Worm (Caenorhabditis elegans) whole organism, late embryonic: ENCODE data around the gene T28F12.1.

Experiments used
- C08G9.2 ChIP-seq: sonication (generic microtip); optimal IDR thresholded peaks from 2 replicates; lab custom pipeline; 2016; ENCODE audit warnings: mild to moderate bottlenecking, missing genetic modification characterization, moderate library complexity, missing compliant biosample characterization
- F13H6.1 ChIP-seq: sonication (generic microtip); optimal IDR thresholded peaks from 2 replicates; lab custom pipeline; 2016; ENCODE audit warnings: missing genetic modification characterization, missing compliant biosample characterization
- K02D7.2 ChIP-seq: sonication (generic microtip); optimal IDR thresholded peaks from 2 replicates; lab custom pipeline; 2017; ENCODE audit warnings: mild to moderate bottlenecking, missing genetic modification characterization, missing compliant biosample characterization
- K09A11.1 ChIP-seq: sonication (generic microtip); optimal IDR thresholded peaks from 2 replicates; lab custom pipeline; 2017; ENCODE audit warnings: antibody characterized with exemption, mild to moderate bottlenecking, missing genetic modification characterization, missing compliant biosample characterization; ENCODE audit not compliant: insufficient read depth
- ahr-1 ChIP-seq: sonication (generic microtip); optimal IDR thresholded peaks from 2 replicates; lab custom pipeline; 2016; ENCODE audit warnings: missing genetic modification characterization, missing compliant biosample characterization
- ama-1 ChIP-seq: fragments of 150-350 bp; optimal IDR thresholded peaks from 2 replicates; lab custom pipeline; 2014
- ceh-18 ChIP-seq: sonication (generic microtip); optimal IDR thresholded peaks from 2 replicates; lab custom pipeline; 2016; ENCODE audit warnings: missing genetic modification characterization, missing compliant biosample characterization
- ceh-19 ChIP-seq: fragments of 200-800 bp; sonication (Bioruptor generic); optimal IDR thresholded peaks from 2 replicates; lab custom pipeline; 2018; ENCODE audit warnings: mild to moderate bottlenecking, missing genetic modification characterization, missing compliant biosample characterization
- ceh-24 ChIP-seq: sonication (generic microtip); optimal IDR thresholded peaks from 2 replicates; lab custom pipeline; 2016; ENCODE audit warnings: mild to moderate bottlenecking, missing genetic modification characterization, missing compliant biosample characterization
- ceh-30 ChIP-seq: fragments of 150-350 bp; optimal IDR thresholded peaks from 2 replicates; lab custom pipeline; 2014; ENCODE audit warnings: missing biosample characterization, missing genetic modification characterization
- ceh-31 ChIP-seq: sonication (generic microtip); optimal IDR thresholded peaks from 2 replicates; lab custom pipeline; 2016; ENCODE audit warnings: missing genetic modification characterization, missing compliant biosample characterization
- ceh-45 ChIP-seq: fragments of 200-800 bp; sonication (Bioruptor generic); IDR thresholded peaks from 2 replicates; pipeline ENCODE4 v1.3.6; 2022; ENCODE audit warnings: missing genetic modification reagents, missing genetic modification characterization, missing compliant biosample characterization
- ceh-6 ChIP-seq: fragments of 200-800 bp; sonication (Bioruptor generic); optimal IDR thresholded peaks from 2 replicates; lab custom pipeline; 2018; ENCODE audit warnings: mild to moderate bottlenecking, missing genetic modification characterization, missing compliant biosample characterization
- ceh-9 ChIP-seq: sonication (generic microtip); optimal IDR thresholded peaks from 2 replicates; lab custom pipeline; 2016; ENCODE audit warnings: mild to moderate bottlenecking, missing genetic modification characterization, inconsistent platforms, missing compliant biosample characterization
- dmd-4 ChIP-seq: sonication (generic microtip); optimal IDR thresholded peaks from 2 replicates; lab custom pipeline; 2016; ENCODE audit warnings: borderline replicate concordance, missing genetic modification characterization, missing compliant biosample characterization
- dve-1 ChIP-seq: sonication (generic microtip); optimal IDR thresholded peaks from 2 replicates; lab custom pipeline; 2017; ENCODE audit warnings: antibody characterized with exemption, mild to moderate bottlenecking, missing genetic modification characterization, missing compliant biosample characterization
- eyg-1 ChIP-seq: sonication (generic microtip); optimal IDR thresholded peaks from 2 replicates; lab custom pipeline; 2016; ENCODE audit warnings: missing genotype, missing genetic modification characterization, missing compliant biosample characterization
- fkh-6 ChIP-seq: sonication (generic microtip); optimal IDR thresholded peaks from 2 replicates; lab custom pipeline; 2016; ENCODE audit warnings: missing genetic modification characterization, missing compliant biosample characterization
- gmeb-2 ChIP-seq: sonication (generic microtip); optimal IDR thresholded peaks from 2 replicates; lab custom pipeline; 2016; ENCODE audit warnings: missing genetic modification characterization, inconsistent platforms, missing compliant biosample characterization
- hlh-13 ChIP-seq: fragments of 200-800 bp; sonication (Bioruptor generic); optimal IDR thresholded peaks from 2 replicates; lab custom pipeline; 2018; ENCODE audit warnings: mild to moderate bottlenecking, missing genetic modification characterization, missing compliant biosample characterization
- hlh-30 ChIP-seq: sonication (generic microtip); optimal IDR thresholded peaks from 2 replicates; lab custom pipeline; 2017; ENCODE audit warnings: antibody characterized with exemption, missing genetic modification characterization, missing compliant biosample characterization; ENCODE audit not compliant: insufficient read depth
- hlh-8 ChIP-seq: sonication (generic microtip); optimal IDR thresholded peaks from 2 replicates; lab custom pipeline; 2016; ENCODE audit warnings: missing genotype, missing genetic modification characterization, missing compliant biosample characterization
- mec-3 ChIP-seq: sonication (generic microtip); optimal IDR thresholded peaks from 2 replicates; lab custom pipeline; 2016; ENCODE audit warnings: borderline replicate concordance, missing genetic modification characterization, missing compliant biosample characterization
- nfya-1 ChIP-seq: sonication (generic microtip); optimal IDR thresholded peaks from 2 replicates; lab custom pipeline; 2017; ENCODE audit warnings: missing genetic modification characterization, mild to moderate bottlenecking, missing compliant biosample characterization, antibody characterized with exemption, moderate library complexity
- nhr-11 ChIP-seq: fragments of 150-350 bp; optimal IDR thresholded peaks from 2 replicates; lab custom pipeline; 2014; ENCODE audit warnings: missing biosample characterization, missing genetic modification characterization
- nhr-232 ChIP-seq: sonication (generic microtip); optimal IDR thresholded peaks from 2 replicates; lab custom pipeline; 2016; ENCODE audit warnings: missing genetic modification characterization, missing compliant biosample characterization
- pat-9 ChIP-seq: fragments of 200-800 bp; sonication (Bioruptor generic); optimal IDR thresholded peaks from 2 replicates; lab custom pipeline; 2018; ENCODE audit warnings: mild to moderate bottlenecking, missing genetic modification characterization, moderate library complexity, missing compliant biosample characterization
- pax-1 ChIP-seq: fragments of 150-350 bp; optimal IDR thresholded peaks from 2 replicates; lab custom pipeline; 2014; ENCODE audit warnings: missing biosample characterization, missing genetic modification characterization
- pha-2 ChIP-seq: sonication (generic microtip); optimal IDR thresholded peaks from 2 replicates; lab custom pipeline; 2017; ENCODE audit warnings: mild to moderate bottlenecking, missing genetic modification characterization, missing compliant biosample characterization
- pha-4 ChIP-seq: fragments of 150-350 bp; optimal IDR thresholded peaks from 2 replicates; lab custom pipeline; 2018; ENCODE audit warnings: missing biosample characterization, missing genetic modification reagents, missing genetic modification characterization
- pqm-1 ChIP-seq: sonication (generic microtip); optimal IDR thresholded peaks from 2 replicates; lab custom pipeline; 2016; ENCODE audit warnings: missing genetic modification characterization, missing compliant biosample characterization
- pros-1 ChIP-seq: fragments of 150-350 bp; optimal IDR thresholded peaks from 2 replicates; lab custom pipeline; 2014; ENCODE audit warnings: missing biosample characterization, missing genetic modification reagents, missing genetic modification characterization
- rnt-1 ChIP-seq: sonication (generic microtip); optimal IDR thresholded peaks from 2 replicates; lab custom pipeline; 2016; ENCODE audit warnings: missing genetic modification characterization, missing compliant biosample characterization
- sdc-2 ChIP-seq: sonication (generic microtip); optimal IDR thresholded peaks from 2 replicates; lab custom pipeline; 2016; ENCODE audit warnings: missing genotype, missing genetic modification characterization, missing compliant biosample characterization
- tbx-7 ChIP-seq: sonication (generic microtip); optimal IDR thresholded peaks from 2 replicates; lab custom pipeline; 2016; ENCODE audit warnings: missing genotype, missing genetic modification characterization, missing compliant biosample characterization
- ttx-3 ChIP-seq: sonication (generic microtip); optimal IDR thresholded peaks from 2 replicates; lab custom pipeline; 2016; ENCODE audit warnings: missing genetic modification reagents, missing genetic modification characterization, missing compliant biosample characterization
- unc-42 ChIP-seq: sonication (generic microtip); optimal IDR thresholded peaks from 2 replicates; lab custom pipeline; 2016; ENCODE audit warnings: missing genotype, missing genetic modification characterization, missing compliant biosample characterization
- unc-55 ChIP-seq: sonication (generic microtip); optimal IDR thresholded peaks from 2 replicates; lab custom pipeline; 2017; ENCODE audit warnings: missing biosample characterization, missing genetic modification reagents, missing genetic modification characterization
- unc-86 ChIP-seq: sonication (generic microtip); optimal IDR thresholded peaks from 2 replicates; lab custom pipeline; 2016; ENCODE audit warnings: missing genetic modification characterization, missing compliant biosample characterization
- zip-5 ChIP-seq: sonication (generic microtip); optimal IDR thresholded peaks from 2 replicates; lab custom pipeline; 2016; ENCODE audit warnings: missing genetic modification characterization, missing compliant biosample characterization
- ztf-16 ChIP-seq: sonication (generic microtip); optimal IDR thresholded peaks from 2 replicates; lab custom pipeline; 2017; ENCODE audit warnings: missing genetic modification characterization, missing compliant biosample characterization

The T28F12.1 gene

ce11 chrV:4483049-4483507 lies 29.8 kb upstream of the T28F12.1 start, which contains the start of gene exc-15:
Gene exc-15 (plus strand): TSS chrV:4483459.
- TF ChIP-seq K09A11.1 (no peak), ceh-30 (tag; lab: Kevin White, UChicago) (no peak), nhr-232 (tag; lab: Kevin White, UChicago) (no peak), unc-42 (tag; lab: Kevin White, UChicago) (no peak), zip-5 (tag; lab: Kevin White, UChicago) (no peak), fkh-6 (tag; lab: Kevin White, UChicago) (no peak), pat-9 (tag; lab: Kevin White, UChicago) (no peak), ceh-6 (GFP tag; lab: Kevin White, UChicago) (no peak)

DNA sequence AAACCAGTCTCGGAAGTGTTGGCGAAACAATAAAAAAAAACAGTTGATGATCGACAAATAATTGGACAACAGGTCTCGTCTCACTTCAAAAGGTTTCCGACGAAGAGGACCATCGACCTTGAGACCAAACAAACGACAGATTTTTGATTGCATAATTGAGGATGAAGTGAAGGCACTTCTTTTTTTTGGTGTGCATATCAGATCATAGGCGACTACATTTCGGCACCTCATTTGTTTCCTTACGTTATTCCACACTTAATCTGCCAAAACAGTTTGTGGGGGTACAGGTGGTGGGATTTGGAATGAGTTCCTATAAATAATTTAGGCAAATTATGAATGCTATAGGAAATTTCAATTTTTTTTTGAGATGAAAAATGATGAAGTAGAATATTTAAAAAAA lies 26.2 kb upstream of the T28F12.1 start:
- peak; percentile 17 for TF ChIP-seq unc-55
- no peak for TF ChIP-seq ttx-3 (tag; lab: Kevin White, UChicago)
- no peak for TF ChIP-seq gmeb-2

- TF ChIP-seq ztf-16, result no peak
- no peak for TF ChIP-seq ceh-19 (GFP tag; lab: Kevin White, UChicago)
- no peak for TF ChIP-seq pax-1 (tag; lab: Kevin White, UChicago)
- TF ChIP-seq ceh-24 (tag; lab: Kevin White, UChicago), result no peak
- TF ChIP-seq pha-4, result no peak
- TF ChIP-seq eyg-1, result no peak
- no peak for TF ChIP-seq hlh-8
- TF ChIP-seq ceh-9 (tag; lab: Kevin White, UChicago), result no peak
- TF ChIP-seq pqm-1, result no peak
- TF ChIP-seq mec-3 (tag; lab: Kevin White, UChicago), result no peak
- no peak for TF ChIP-seq unc-86
- TF ChIP-seq, all 69 proteins: peak for 0
Measured at ce11 chrV:4487888-4488287, 24.9 kb upstream of the T28F12.1 start.

- TF ChIP-seq unc-55 (peak; percentile 56), dmd-4 (tag; lab: Kevin White, UChicago) (no peak)
Measured at ce11 chrV:4488989-4489388, 23.8 kb upstream of the T28F12.1 start.

DNA sequence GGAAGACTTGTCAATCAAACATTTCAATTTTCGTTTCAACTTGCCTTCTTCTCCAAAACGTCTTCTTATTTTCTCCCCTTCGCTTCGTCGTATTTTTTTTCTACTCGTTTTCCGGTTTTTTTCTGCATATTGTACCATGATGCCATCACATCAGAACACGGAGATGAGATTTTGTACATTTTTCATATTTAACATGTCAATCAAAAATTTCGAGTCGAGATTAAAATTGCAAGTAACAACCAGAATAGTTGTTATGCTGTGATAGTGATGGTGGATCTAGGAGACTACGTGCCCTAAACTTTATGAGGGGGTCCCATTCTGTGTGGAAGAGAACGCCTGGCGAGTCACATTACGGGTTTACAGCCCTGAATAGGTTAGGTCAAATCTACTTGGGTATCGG lies 22.9 kb upstream of the T28F12.1 start:
- TF ChIP-seq nhr-11 (tag; lab: Kevin White, UChicago) (no peak), ceh-9 (tag; lab: Kevin White, UChicago) (no peak), unc-55 (peak; percentile 57), sdc-2 (tag; lab: Kevin White, UChicago) (no peak)

DNA sequence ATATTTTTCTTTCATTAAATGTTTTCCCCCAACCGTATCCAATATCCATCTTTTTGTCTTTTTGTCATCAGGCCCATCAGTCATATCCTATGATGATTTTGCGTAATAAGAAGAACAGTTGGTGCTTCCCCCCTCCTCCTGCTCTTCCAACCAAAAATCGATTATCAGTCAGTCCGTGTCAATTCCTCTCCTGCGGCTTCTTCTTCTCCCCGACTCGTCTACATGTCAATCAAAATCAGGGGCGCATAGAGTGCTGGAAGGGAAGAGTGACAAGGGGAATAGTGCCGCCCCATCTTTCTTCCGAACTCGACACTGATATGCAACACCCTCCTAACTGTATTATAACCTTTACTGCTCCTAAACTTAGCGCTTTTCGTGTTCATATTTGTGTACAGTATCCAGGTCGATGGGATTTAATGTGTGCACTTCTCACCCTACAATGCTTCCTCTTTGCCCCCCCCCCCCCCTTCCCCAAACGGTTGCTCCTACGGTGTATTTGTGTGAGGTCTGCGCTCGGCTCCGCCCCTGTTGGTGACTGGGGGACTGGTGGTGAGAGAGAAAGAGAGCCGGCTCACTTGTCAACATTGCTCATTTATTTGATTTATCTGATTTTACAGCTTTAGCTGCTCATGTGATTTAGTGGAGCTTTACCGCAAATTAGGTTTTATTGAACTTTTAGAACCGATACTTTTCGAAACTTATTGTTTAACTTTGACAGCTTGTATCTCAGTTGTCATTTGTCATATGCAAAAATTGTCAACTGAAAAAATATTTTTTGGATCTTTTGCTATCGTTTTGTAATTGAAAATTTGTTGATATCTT lies 21.3 kb upstream of the T28F12.1 start:
- TF ChIP-seq K02D7.2 (tag; lab: Kevin White, UChicago), result no peak
- peak; percentile 4 for TF ChIP-seq pat-9 (tag; lab: Kevin White, UChicago)
- no peak for TF ChIP-seq nfya-1 (tag; lab: Kevin White, UChicago)
- no peak for TF ChIP-seq ceh-6 (GFP tag; lab: Kevin White, UChicago)
- no peak for TF ChIP-seq C08G9.2 (tag; lab: Kevin White, UChicago)
- peak; percentile 20 for TF ChIP-seq ceh-31 (tag; lab: Kevin White, UChicago)
- TF ChIP-seq eyg-1, result no peak
- no peak for TF ChIP-seq mec-3 (tag; lab: Kevin White, UChicago)
- no peak for TF ChIP-seq ttx-3 (tag; lab: Kevin White, UChicago)
- TF ChIP-seq hlh-30, result peak; percentile 1
- peak; percentile 62 for TF ChIP-seq rnt-1
- TF ChIP-seq pha-2 (tag; lab: Kevin White, UChicago), result peak; percentile 15
- TF ChIP-seq tbx-7 (tag; lab: Kevin White, UChicago), result no peak
- TF ChIP-seq dve-1 (tag; lab: Kevin White, UChicago), result no peak
- no peak for TF ChIP-seq ama-1
- TF ChIP-seq ceh-45 (GFP tag; lab: Robert Waterston, UW), result no peak
- TF ChIP-seq ceh-24 (tag; lab: Kevin White, UChicago), result no peak
- TF ChIP-seq ceh-18 (tag; lab: Kevin White, UChicago), result peak; percentile 31
- peak; percentile 100 for TF ChIP-seq unc-55
- TF ChIP-seq hlh-13 (GFP tag; lab: Kevin White, UChicago), result peak; percentile 1
- no peak for TF ChIP-seq ceh-30 (tag; lab: Kevin White, UChicago)
- no peak for TF ChIP-seq pros-1 (tag; lab: Kevin White, UChicago)
- TF ChIP-seq F13H6.1 (tag; lab: Kevin White, UChicago), result no peak
- TF ChIP-seq ahr-1, result no peak
